Fruit fly (Drosophila melanogaster): ENCODE results near the gene Naglu.

Gene Naglu

DNA sequence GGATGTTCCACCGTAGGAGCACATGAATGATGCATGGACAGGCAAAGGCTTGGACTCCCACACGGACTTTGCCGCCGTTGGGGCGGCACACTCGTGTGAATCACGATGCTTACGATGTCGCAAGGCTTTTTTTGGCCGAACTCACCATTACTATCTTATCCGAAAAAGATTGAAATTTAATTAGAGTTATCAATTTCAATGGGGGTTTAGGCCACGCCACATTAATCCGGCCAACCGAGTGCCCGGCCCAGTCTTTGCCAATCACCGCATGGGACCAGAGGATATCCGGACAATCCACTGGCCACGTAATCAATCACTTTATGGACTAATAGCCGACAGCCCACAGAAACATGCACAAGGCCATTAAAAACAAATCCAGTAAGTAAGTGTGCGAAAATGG, 39.4 kb downstream of the Naglu start:
- TF ChIP-seq GATAd (GFP tag; optimal IDR thresholded peaks at IDR 0.05) = no peak
- no peak for TF ChIP-seq Myc (optimal IDR thresholded peaks at IDR 0.05)
- no peak for TF ChIP-seq lola (GFP tag; optimal IDR thresholded peaks at IDR 0.05)
- no peak for TF ChIP-seq Rel (GFP tag; optimal IDR thresholded peaks at IDR 0.05)
- peak; percentile 27 for TF ChIP-seq Rel (tag; optimal IDR thresholded peaks at IDR 0.05)
- no peak for TF ChIP-seq N (GFP tag; optimal IDR thresholded peaks at IDR 0.05)
- TF ChIP-seq Mio (GFP tag; optimal IDR thresholded peaks at IDR 0.05) = no peak
- TF ChIP-seq Dif (GFP tag; optimal IDR thresholded peaks at IDR 0.05; ENCODE audit: partially characterized antibody) = no peak
- no peak for TF ChIP-seq foxo (GFP tag; optimal IDR thresholded peaks at IDR 0.05)

DNA sequence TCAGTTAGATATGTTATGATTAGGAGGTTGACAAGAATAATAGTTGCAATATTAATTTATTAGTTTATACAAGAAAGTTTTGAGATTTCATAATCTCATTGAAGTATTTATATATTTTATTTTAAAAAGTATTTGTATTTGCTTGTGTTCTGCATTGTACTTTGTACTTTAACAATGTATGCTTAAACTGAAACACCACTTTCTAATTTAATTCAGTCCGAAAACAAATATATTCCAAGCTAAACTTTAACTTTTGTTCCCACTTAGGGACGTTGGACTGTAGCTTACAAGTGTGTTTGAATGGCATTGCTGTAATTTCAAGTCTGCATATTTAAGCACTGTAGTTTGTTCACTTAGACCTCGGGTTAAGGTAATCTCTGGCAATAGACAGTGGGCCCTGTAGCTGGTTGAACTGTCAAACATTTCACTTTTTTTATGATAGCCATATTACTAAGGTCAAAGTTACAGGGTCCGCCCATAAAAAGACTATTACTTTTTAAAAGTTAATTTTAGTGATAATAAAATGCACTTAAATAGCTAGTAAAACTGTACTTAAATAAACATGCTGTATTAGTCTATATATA, 40.2 kb downstream of the Naglu start:
- TF ChIP-seq Mio (GFP tag; optimal IDR thresholded peaks at IDR 0.05) = no peak
- no peak for TF ChIP-seq Hr83 (GFP tag; optimal IDR thresholded peaks at IDR 0.05; ENCODE audit: poor library complexity, severe bottlenecking)
- no peak for TF ChIP-seq N (GFP tag; optimal IDR thresholded peaks at IDR 0.05)
- TF ChIP-seq Hr78 (GFP tag; optimal IDR thresholded peaks at IDR 0.05) = no peak
- TF ChIP-seq Rel (GFP tag; optimal IDR thresholded peaks at IDR 0.05) = no peak
- no peak for TF ChIP-seq Rel (tag; optimal IDR thresholded peaks at IDR 0.05)
- no peak for TF ChIP-seq fru (GFP tag; optimal IDR thresholded peaks at IDR 0.05)
- TF ChIP-seq dl (GFP tag; optimal IDR thresholded peaks at IDR 0.05; ENCODE audit: insufficient read depth in 1 of 2, partially characterized antibody in 2 of 2) = no peak
- no peak for TF ChIP-seq Vsx2 (GFP tag; optimal IDR thresholded peaks at IDR 0.05; ENCODE audit: partially characterized antibody)
- no peak for TF ChIP-seq Myc (optimal IDR thresholded peaks at IDR 0.05)
- no peak for TF ChIP-seq GATAd (GFP tag; optimal IDR thresholded peaks at IDR 0.05)
- TF ChIP-seq h (GFP tag; optimal IDR thresholded peaks at IDR 0.05) = no peak
- no peak for TF ChIP-seq HLH106 (tag; optimal IDR thresholded peaks at IDR 0.05)
- no peak for TF ChIP-seq tai (GFP tag; optimal IDR thresholded peaks at IDR 0.05)
- no peak for TF ChIP-seq jim (GFP tag; optimal IDR thresholded peaks at IDR 0.05)
- TF ChIP-seq dsf (GFP tag; optimal IDR thresholded peaks at IDR 0.05; ENCODE audit: borderline replicate concordance) = no peak

DNA sequence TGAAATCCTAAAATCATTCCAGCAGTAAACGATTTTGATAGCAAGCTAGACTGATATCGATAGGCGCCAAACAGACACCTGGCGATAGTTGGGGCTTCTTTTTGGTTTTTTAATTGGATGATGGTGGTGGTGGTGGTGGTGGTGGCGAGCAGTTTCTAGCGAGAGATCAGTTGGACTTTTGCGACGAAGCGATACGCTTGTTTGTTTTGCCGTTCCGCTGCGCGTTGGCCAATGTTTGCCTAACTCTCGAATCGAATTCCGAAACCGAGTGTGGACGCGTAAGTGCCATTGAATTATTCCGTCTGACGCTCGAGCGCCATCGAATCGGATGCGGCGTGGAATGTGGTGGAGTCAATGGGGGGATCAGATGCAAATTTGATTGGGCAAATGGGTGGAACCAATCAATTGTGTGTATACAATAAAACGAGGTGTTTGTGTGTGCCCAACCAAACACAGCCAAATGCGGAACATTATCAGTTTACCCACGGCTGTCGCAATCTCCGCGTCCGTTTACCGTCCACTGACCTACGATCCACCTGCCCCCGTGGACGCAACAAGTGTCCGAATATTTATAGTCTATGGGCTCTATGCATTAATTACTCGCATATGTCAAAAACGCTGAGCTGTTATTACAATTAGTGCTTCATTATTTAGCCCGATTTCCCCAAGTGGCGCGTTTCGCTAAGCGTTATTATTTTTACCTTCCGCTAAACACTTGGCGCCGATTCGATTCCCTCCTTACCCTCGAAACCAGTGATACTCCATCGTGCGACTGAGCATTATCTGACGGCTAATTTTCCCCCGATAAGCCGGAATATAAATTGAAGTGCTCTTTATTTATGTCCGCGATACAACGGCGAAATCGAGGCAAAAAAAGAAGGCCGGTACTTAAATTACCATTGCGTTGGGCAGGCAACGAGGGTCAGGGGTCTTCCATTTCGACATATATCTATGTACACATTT, 41.0 kb downstream of the Naglu start, which contains the start of gene CG17292:
CG17292 (plus strand) TSS at position 91 of the 963 bp plus-strand sequence.
- TF ChIP-seq sage (GFP tag; optimal IDR thresholded peaks at IDR 0.05) = no peak
- no peak for TF ChIP-seq jim (GFP tag; optimal IDR thresholded peaks at IDR 0.05)
- TF ChIP-seq Dif (GFP tag; optimal IDR thresholded peaks at IDR 0.05; ENCODE audit: partially characterized antibody) = peak; percentile 87
- peak; percentile 49 for TF ChIP-seq rgr (GFP tag; optimal IDR thresholded peaks at IDR 0.05)
- TF ChIP-seq Hr83 (GFP tag; optimal IDR thresholded peaks at IDR 0.05; ENCODE audit: poor library complexity, severe bottlenecking) = peak; percentile 3
- TF ChIP-seq Myc (optimal IDR thresholded peaks at IDR 0.05) = no peak
- peak; percentile 55 for TF ChIP-seq Hnf4 (GFP tag; optimal IDR thresholded peaks at IDR 0.05)
- peak; percentile 68 for TF ChIP-seq OdsH (GFP tag; optimal IDR thresholded peaks at IDR 0.05)
- TF ChIP-seq Vsx2 (GFP tag; optimal IDR thresholded peaks at IDR 0.05; ENCODE audit: partially characterized antibody) = peak; percentile 98
- no peak for TF ChIP-seq Sp1 (GFP tag; optimal IDR thresholded peaks at IDR 0.05)
- no peak for TF ChIP-seq GATAd (GFP tag; optimal IDR thresholded peaks at IDR 0.05)
- TF ChIP-seq Jra (GFP tag; optimal IDR thresholded peaks at IDR 0.05) = no peak
- peak in 1 of 2 experiments; percentile 17 for TF ChIP-seq foxo (GFP tag; optimal IDR thresholded peaks at IDR 0.05)
- TF ChIP-seq br (GFP tag; optimal IDR thresholded peaks at IDR 0.05) = peak; percentile 15
- peak; percentile 41 for TF ChIP-seq h (GFP tag; optimal IDR thresholded peaks at IDR 0.05)
- no peak for TF ChIP-seq Rel (GFP tag; optimal IDR thresholded peaks at IDR 0.05)
- TF ChIP-seq Rel (tag; optimal IDR thresholded peaks at IDR 0.05) = peak; percentile 48
- TF ChIP-seq dsf (GFP tag; optimal IDR thresholded peaks at IDR 0.05; ENCODE audit: borderline replicate concordance) = no peak

DNA sequence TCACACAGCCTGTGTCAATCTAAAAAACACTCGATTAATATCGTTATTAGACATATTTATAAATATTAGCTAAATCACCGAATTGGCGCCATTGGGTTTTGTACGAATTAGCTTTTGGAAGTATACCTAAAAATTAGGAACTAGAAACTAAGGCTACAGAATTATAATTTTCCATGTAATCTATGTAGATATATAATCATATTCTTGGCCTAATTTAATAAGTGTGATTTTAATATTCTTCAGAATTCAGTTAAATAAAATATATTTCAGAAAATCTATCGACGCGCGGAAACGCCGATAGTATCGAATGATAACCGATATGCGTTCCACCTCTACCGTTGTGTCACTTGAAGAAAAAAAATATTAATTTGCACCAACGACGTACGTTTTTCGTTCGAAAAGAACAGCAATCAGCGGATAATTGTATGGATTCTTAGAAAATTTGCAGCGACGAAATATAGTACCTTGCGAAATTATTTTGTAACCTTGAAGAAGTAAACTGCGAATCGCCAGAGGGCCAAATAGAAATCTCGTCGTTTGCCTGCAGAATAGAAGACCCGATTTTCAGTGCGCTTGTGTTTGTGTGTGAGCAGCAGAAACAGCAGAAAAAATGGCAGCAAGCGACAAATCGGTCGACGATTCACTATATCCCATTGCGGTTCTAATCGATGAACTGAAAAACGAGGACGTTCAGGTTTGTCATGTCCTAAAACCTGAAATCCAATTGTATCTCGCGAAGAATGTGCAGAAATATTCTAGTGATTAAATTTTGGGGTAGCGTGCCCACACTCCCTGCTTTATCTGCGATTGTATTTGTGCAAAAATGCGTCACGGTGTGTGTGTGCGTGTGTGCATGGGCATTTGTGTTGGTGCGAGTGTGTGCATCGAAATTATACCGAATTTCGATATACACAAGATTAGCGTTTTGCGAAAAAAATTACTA, 45.7 kb downstream of the Naglu start, which contains the start of gene Pp2A-29B:
Pp2A-29B (plus strand) TSS at position 338 of the 943 bp plus-strand sequence.
- TF ChIP-seq Hnf4 (GFP tag; optimal IDR thresholded peaks at IDR 0.05) (peak; percentile 53), lola (GFP tag; optimal IDR thresholded peaks at IDR 0.05) (no peak), Rel (GFP tag; optimal IDR thresholded peaks at IDR 0.05) (no peak), Rel (tag; optimal IDR thresholded peaks at IDR 0.05) (peak; percentile 31), Hr78 (GFP tag; optimal IDR thresholded peaks at IDR 0.05) (no peak), usp (GFP tag; optimal IDR thresholded peaks at IDR 0.05) (no peak), rgr (GFP tag; optimal IDR thresholded peaks at IDR 0.05) (peak; percentile 38), Dfd (GFP tag; optimal IDR thresholded peaks at IDR 0.05) (no peak), Jra (GFP tag; optimal IDR thresholded peaks at IDR 0.05) (peak; percentile 63), HLH106 (tag; optimal IDR thresholded peaks at IDR 0.05) (peak; percentile 49), dsf (GFP tag; optimal IDR thresholded peaks at IDR 0.05; ENCODE audit: borderline replicate concordance) (peak; percentile 54), jim (GFP tag; optimal IDR thresholded peaks at IDR 0.05) (no peak), tai (GFP tag; optimal IDR thresholded peaks at IDR 0.05) (no peak), OdsH (GFP tag; optimal IDR thresholded peaks at IDR 0.05) (no peak), pan (optimal IDR thresholded peaks at IDR 0.05) (no peak), Mio (GFP tag; optimal IDR thresholded peaks at IDR 0.05) (no peak), sage (GFP tag; optimal IDR thresholded peaks at IDR 0.05) (peak; percentile 23), GATAd (GFP tag; optimal IDR thresholded peaks at IDR 0.05) (no peak), fru (GFP tag; optimal IDR thresholded peaks at IDR 0.05) (peak; percentile 23), Vsx2 (GFP tag; optimal IDR thresholded peaks at IDR 0.05; ENCODE audit: partially characterized antibody) (no peak), CG9705 (GFP tag; optimal IDR thresholded peaks at IDR 0.05) (peak; percentile 19), brk (GFP tag; optimal IDR thresholded peaks at IDR 0.05) (peak; percentile 81), psq (GFP tag; optimal IDR thresholded peaks at IDR 0.05) (no peak), ey (GFP tag; optimal IDR thresholded peaks at IDR 0.05) (peak; percentile 4), dmrt93B (GFP tag; optimal IDR thresholded peaks at IDR 0.05) (no peak)
